Worm (Caenorhabditis elegans): ENCODE results near the gene C27D9.2.
A peak's percentile ranks its signal among the peaks of the same experiment; 100 is the strongest.

C27D9.2 gene

ce11 chrII:4786181-4786580, 29.5 kb upstream of the C27D9.2 start, which contains the start of gene msp-3:
msp-3 (minus strand) TSS chrII:4786281.
- TF ChIP-seq ahr-1 (tag; optimal IDR thresholded peaks at IDR 0.05), result no peak
- TF ChIP-seq ets-4 (tag; optimal IDR thresholded peaks at IDR 0.05), result no peak
- TF ChIP-seq unc-42 (tag; optimal IDR thresholded peaks at IDR 0.05), result no peak
- TF ChIP-seq elt-4 (tag; optimal IDR thresholded peaks at IDR 0.05), result no peak
- TF ChIP-seq ceh-45 (GFP tag; IDR thresholded peaks at IDR 0.05), result no peak
- no peak for TF ChIP-seq nfya-1 (tag; optimal IDR thresholded peaks at IDR 0.05)
- no peak for TF ChIP-seq lim-6 (tag; optimal IDR thresholded peaks at IDR 0.05)
- no peak for TF ChIP-seq pax-1 (tag; optimal IDR thresholded peaks at IDR 0.05)

ce11 chrII:4784436-4784835, 27.8 kb upstream of the C27D9.2 start, which contains the start of gene nep-12:
nep-12 (minus strand) TSS chrII:4784536.
- TF ChIP-seq lin-11 (tag; optimal IDR thresholded peaks at IDR 0.05) (no peak), T23F11.4 (GFP tag; optimal IDR thresholded peaks at IDR 0.05) (no peak), ceh-30 (tag; optimal IDR thresholded peaks at IDR 0.05) (no peak), unc-86 (tag; optimal IDR thresholded peaks at IDR 0.05) (no peak), sox-2 (GFP tag; IDR thresholded peaks at IDR 0.05) (no peak), ceh-2 (tag; optimal IDR thresholded peaks at IDR 0.05) (no peak), syd-9 (tag; optimal IDR thresholded peaks at IDR 0.05) (no peak)

- no peak for TF ChIP-seq nhr-232 (tag; optimal IDR thresholded peaks at IDR 0.05)
- no peak for TF ChIP-seq sox-4 (tag; optimal IDR thresholded peaks at IDR 0.05)
- no peak for TF ChIP-seq rnt-1 (tag; optimal IDR thresholded peaks at IDR 0.05)
- TF ChIP-seq ahr-1 (tag; optimal IDR thresholded peaks at IDR 0.05), result no peak
- no peak for TF ChIP-seq hlh-6 (tag; optimal IDR thresholded peaks at IDR 0.05)
- TF ChIP-seq ceh-9 (tag; optimal IDR thresholded peaks at IDR 0.05), result no peak
- TF ChIP-seq K02D7.2 (tag; optimal IDR thresholded peaks at IDR 0.05), result no peak
- TF ChIP-seq dve-1 (tag; optimal IDR thresholded peaks at IDR 0.05), result no peak
- TF ChIP-seq pros-1 (tag; optimal IDR thresholded peaks at IDR 0.05), result no peak
- TF ChIP-seq ceh-19 (GFP tag; optimal IDR thresholded peaks at IDR 0.05), result no peak
- TF ChIP-seq ztf-16 (tag; optimal IDR thresholded peaks at IDR 0.05), result no peak
- no peak for TF ChIP-seq nfya-1 (tag; optimal IDR thresholded peaks at IDR 0.05)
- TF ChIP-seq pax-1 (tag; optimal IDR thresholded peaks at IDR 0.05), result no peak
- no peak for TF ChIP-seq hlh-30 (tag; optimal IDR thresholded peaks at IDR 0.05; ENCODE audit: insufficient read depth)
- no peak for TF ChIP-seq pat-9 (tag; optimal IDR thresholded peaks at IDR 0.05)
- TF ChIP-seq ceh-6 (GFP tag; optimal IDR thresholded peaks at IDR 0.05), result no peak
- TF ChIP-seq tbx-7 (tag; optimal IDR thresholded peaks at IDR 0.05), result no peak
- no peak for TF ChIP-seq fkh-6 (tag; optimal IDR thresholded peaks at IDR 0.05)
- no peak for TF ChIP-seq syd-9 (tag; optimal IDR thresholded peaks at IDR 0.05)
Observed at ce11 chrII:4779753-4780152, 23.1 kb upstream of the C27D9.2 start.

ce11 chrII:4776933-4777332, 20.3 kb upstream of the C27D9.2 start, which contains the start of gene F26G1.11:
F26G1.11 (plus strand) TSS chrII:4777137.
- TF ChIP-seq lin-11 (tag; optimal IDR thresholded peaks at IDR 0.05) (no peak), elt-2 (tag; optimal IDR thresholded peaks at IDR 0.05) (peak; percentile 68)

- no peak for TF ChIP-seq K02D7.2 (tag; optimal IDR thresholded peaks at IDR 0.05)
- no peak for TF ChIP-seq tbx-2 (tag; optimal IDR thresholded peaks at IDR 0.05)
- TF ChIP-seq pax-1 (tag; optimal IDR thresholded peaks at IDR 0.05), result no peak
- no peak for TF ChIP-seq eyg-1 (tag; optimal IDR thresholded peaks at IDR 0.05)
- no peak for TF ChIP-seq ceh-30 (tag; optimal IDR thresholded peaks at IDR 0.05)
- no peak for TF ChIP-seq C08G9.2 (tag; optimal IDR thresholded peaks at IDR 0.05)
- no peak for TF ChIP-seq fkh-10 (GFP tag; optimal IDR thresholded peaks at IDR 0.05)
- no peak for TF ChIP-seq elt-4 (tag; optimal IDR thresholded peaks at IDR 0.05)
- TF ChIP-seq ref-2 (tag; optimal IDR thresholded peaks at IDR 0.05), result no peak
- no peak for TF ChIP-seq che-1 (tag; optimal IDR thresholded peaks at IDR 0.05)
- TF ChIP-seq syd-9 (tag; optimal IDR thresholded peaks at IDR 0.05), result no peak
Observed at ce11 chrII:4775802-4776201, 19.2 kb upstream of the C27D9.2 start.

Measured in whole organism, late embryonic.